Worm (Caenorhabditis elegans): ENCODE results near the gene Y41E3.18.

Y41E3.18 gene

ce11 chrIV:15027884-15028283 lies 37.7 kb downstream of the Y41E3.18 start:
- TF ChIP-seq cebp-2 (GFP tag; IDR thresholded peaks at IDR 0.05) = no peak
- TF ChIP-seq ceh-79 (tag; optimal IDR thresholded peaks at IDR 0.05) = no peak
- TF ChIP-seq mxl-1 (tag; optimal IDR thresholded peaks at IDR 0.05) = no peak
- TF ChIP-seq attf-3 (GFP tag; conservative IDR thresholded peaks at IDR 0.05) = no peak
- no peak for TF ChIP-seq athp-1 (tag; optimal IDR thresholded peaks at IDR 0.05)
- TF ChIP-seq pha-4 (tag; optimal IDR thresholded peaks at IDR 0.05) = no peak
- TF ChIP-seq hlh-26 (GFP tag; conservative IDR thresholded peaks at IDR 0.05) = no peak
- TF ChIP-seq nfyb-1 (GFP tag; IDR thresholded peaks at IDR 0.05) = peak; percentile 73
- no peak for TF ChIP-seq rpc-1 (optimal IDR thresholded peaks at IDR 0.05)
- TF ChIP-seq rpc-1 (tag; optimal IDR thresholded peaks at IDR 0.05) = no peak

ce11 chrIV:15027334-15027733 lies 38.2 kb downstream of the Y41E3.18 start:
- TF ChIP-seq Y53G8AR.9 (GFP tag; conservative IDR thresholded peaks at IDR 0.05) = no peak
- TF ChIP-seq nfyb-1 (GFP tag; IDR thresholded peaks at IDR 0.05) = peak; percentile 91
- TF ChIP-seq nfya-2 (GFP tag; IDR thresholded peaks at IDR 0.05) = 0 out of 2 replicates have a peak, but pooled peaks have one; percentile 52

ce11 chrIV:15025384-15025783 lies 40.2 kb downstream of the Y41E3.18 start, which contains the start of gene fcd-2:
Gene fcd-2, plus strand, starts transcription at chrIV:15025710.
- TF ChIP-seq K11D2.4 (GFP tag; IDR thresholded peaks at IDR 0.05) = no peak
- TF ChIP-seq snpc-4 (GFP tag; optimal IDR thresholded peaks at IDR 0.05) = peak; percentile 62
- TF ChIP-seq snpc-4 (tag; optimal IDR thresholded peaks at IDR 0.05) = peak in 3 of 4 experiments; percentile 60 to 89 (median 73)
- no peak for TF ChIP-seq nhr-179 (tag; optimal IDR thresholded peaks at IDR 0.05)
- no peak for TF ChIP-seq ztf-25 (GFP tag; IDR thresholded peaks at IDR 0.05)
- peak; percentile 77 for TF ChIP-seq F23B12.7 (tag; optimal IDR thresholded peaks at IDR 0.05; ENCODE audit: insufficient read depth)
- no peak for TF ChIP-seq F22D6.2 (tag; optimal IDR thresholded peaks at IDR 0.05)
- no peak for TF ChIP-seq ceh-91 (GFP tag; IDR thresholded peaks at IDR 0.05)
- peak; percentile 85 for TF ChIP-seq dpl-1 (GFP tag; optimal IDR thresholded peaks at IDR 0.05)
- peak; percentile 15 for TF ChIP-seq lin-40 (tag; optimal IDR thresholded peaks at IDR 0.05)
- TF ChIP-seq snpc-1.1 (tag; optimal IDR thresholded peaks at IDR 0.05; ENCODE audit: insufficient read depth) = peak; percentile 66
- peak; percentile 96 for TF ChIP-seq efl-1 (GFP tag; optimal IDR thresholded peaks at IDR 0.05)
- TF ChIP-seq ztf-18 (tag; optimal IDR thresholded peaks at IDR 0.05) = peak; percentile 71
- TF ChIP-seq hmg-20 (GFP tag; IDR thresholded peaks at IDR 0.05) = no peak
- peak; percentile 61 for TF ChIP-seq madf-6 (GFP tag; IDR thresholded peaks at IDR 0.05)
- peak; percentile 92 for TF ChIP-seq lin-54 (GFP tag; optimal IDR thresholded peaks at IDR 0.05)
- no peak for TF ChIP-seq chd-7 (tag; optimal IDR thresholded peaks at IDR 0.05)
- no peak for TF ChIP-seq Y53F4B.3 (GFP tag; IDR thresholded peaks at IDR 0.05)
- peak; percentile 37; the same call in 1 of the 2 replicates for TF ChIP-seq F33H1.4 (GFP tag; IDR thresholded peaks at IDR 0.05)
- peak; percentile 13 for TF ChIP-seq tlf-1 (GFP tag; optimal IDR thresholded peaks at IDR 0.05)
- no peak; the same call in 1 of the 2 replicates for TF ChIP-seq mcd-1 (GFP tag; IDR thresholded peaks at IDR 0.05)
- no peak for TF ChIP-seq Y53G8AR.9 (GFP tag; conservative IDR thresholded peaks at IDR 0.05)
- TF ChIP-seq fkh-3 (tag; optimal IDR thresholded peaks at IDR 0.05) = no peak
- no peak for TF ChIP-seq madf-8 (GFP tag; conservative IDR thresholded peaks at IDR 0.05)
- TF ChIP-seq bed-2 (GFP tag; IDR thresholded peaks at IDR 0.05) = no peak
- no peak for TF ChIP-seq ZK185.1 (tag; optimal IDR thresholded peaks at IDR 0.05; ENCODE audit: poor library complexity, severe bottlenecking)
- no peak for TF ChIP-seq T07F8.4 (tag; optimal IDR thresholded peaks at IDR 0.05)
- no peak for TF ChIP-seq lag-1 (GFP tag; IDR thresholded peaks at IDR 0.05)
- TF ChIP-seq lsy-27 (tag; optimal IDR thresholded peaks at IDR 0.05; ENCODE audit: borderline replicate concordance, insufficient read depth) = no peak
- TF ChIP-seq sptf-2 (GFP tag; optimal IDR thresholded peaks at IDR 0.05) = no peak
- 0 out of 2 replicates have a peak, but pooled peaks have one; percentile 24 for TF ChIP-seq hmg-1.2 (GFP tag; IDR thresholded peaks at IDR 0.05)
- TF ChIP-seq B0019.2 (GFP tag; conservative IDR thresholded peaks at IDR 0.05) = no peak
- TF ChIP-seq attf-6 (GFP tag; IDR thresholded peaks at IDR 0.05) = peak; percentile 89
- TF ChIP-seq atf-7 (tag; optimal IDR thresholded peaks at IDR 0.05) = no peak
- TF ChIP-seq nhr-27 (tag; optimal IDR thresholded peaks at IDR 0.05) = no peak
- no peak for TF ChIP-seq cebp-2 (GFP tag; IDR thresholded peaks at IDR 0.05)

All from whole organism, young adult.